Worm (Caenorhabditis elegans) whole organism, L1 larva: Measurements from ENCODE around the gene rpl-22.

ENCODE experiments used
- C04F5.9 ChIP-seq: sonication (generic microtip); optimal IDR thresholded peaks from 2 replicates; lab custom pipeline; 2016; ENCODE audit warnings: missing genetic modification characterization, missing compliant biosample characterization
- C16A3.4 ChIP-seq: fragments of 150-350 bp; optimal IDR thresholded peaks from 2 replicates; lab custom pipeline; 2014; ENCODE audit warnings: missing biosample characterization, missing genetic modification characterization
- F16B12.6 ChIP-seq: fragments of 150-350 bp; optimal IDR thresholded peaks from 2 replicates; lab custom pipeline; 2014; ENCODE audit warnings: missing biosample characterization, missing genetic modification characterization
- aha-1 ChIP-seq: fragments of 150-350 bp; optimal IDR thresholded peaks from 2 replicates; lab custom pipeline; 2014; ENCODE audit warnings: missing biosample characterization, missing genetic modification characterization
- alr-1 ChIP-seq: fragments of 200-800 bp; sonication (Bioruptor generic); optimal IDR thresholded peaks from 2 replicates; lab custom pipeline; 2018; ENCODE audit warnings: borderline replicate concordance, mild to moderate bottlenecking, missing genetic modification characterization, missing compliant biosample characterization
- aly-2 ChIP-seq: fragments of 150-350 bp; optimal IDR thresholded peaks from 2 replicates; lab custom pipeline; 2014; ENCODE audit warnings: missing biosample characterization, missing genetic modification characterization
- ceh-63 ChIP-seq: fragments of 200-800 bp; sonication (Bioruptor generic); optimal IDR thresholded peaks from 2 replicates; lab custom pipeline; 2018; ENCODE audit warnings: mild to moderate bottlenecking, missing genetic modification characterization, missing compliant biosample characterization
- ceh-8 ChIP-seq: fragments of 200-800 bp; sonication (Bioruptor generic); optimal IDR thresholded peaks from 2 replicates; lab custom pipeline; 2018; ENCODE audit warnings: mild to moderate bottlenecking, missing genetic modification characterization, moderate library complexity, missing compliant biosample characterization
- ceh-82 ChIP-seq, 3 experiments: fragments of 150-350 bp in 1 of 3; sonication (generic microtip) in 2 of 3; optimal IDR thresholded peaks; 2 replicates each; lab custom pipeline; 2014 to 2017; ENCODE audit warnings: missing biosample characterization in 3 of 3, missing genetic modification characterization in 3 of 3
- ceh-88 ChIP-seq: fragments of 200-800 bp; sonication (Bioruptor generic); IDR thresholded peaks from 2 replicates; pipeline ENCODE4 v1.3.6; 2022; ENCODE audit warnings: missing genetic modification characterization, missing compliant biosample characterization
- ceh-90 ChIP-seq: sonication (generic microtip); optimal IDR thresholded peaks from 2 replicates; lab custom pipeline; 2016; ENCODE audit warnings: missing genetic modification characterization, missing compliant biosample characterization
- ces-1 ChIP-seq: fragments of 150-350 bp; optimal IDR thresholded peaks from 2 replicates; lab custom pipeline; 2014; ENCODE audit warnings: missing biosample characterization, missing genetic modification reagents, missing genetic modification characterization
- dpl-1 ChIP-seq, 3 experiments: fragments of 150-350 bp in 2 of 3; sonication (generic microtip) in 1 of 3; optimal IDR thresholded peaks; 2 replicates each; lab custom pipeline; 2014 to 2017; ENCODE audit warnings: missing biosample characterization in 3 of 3, missing genetic modification characterization in 3 of 3, missing genetic modification reagents in 3 of 3
- dsc-1 ChIP-seq: sonication (generic microtip); optimal IDR thresholded peaks from 2 replicates; lab custom pipeline; 2016; ENCODE audit warnings: mild to moderate bottlenecking, missing genetic modification characterization, missing compliant biosample characterization
- efl-3 ChIP-seq: fragments of 200-800 bp; sonication (Bioruptor generic); optimal IDR thresholded peaks from 2 replicates; lab custom pipeline; 2018; ENCODE audit warnings: mild to moderate bottlenecking, missing genetic modification characterization, missing compliant biosample characterization
- egl-13 ChIP-seq: sonication (generic microtip); optimal IDR thresholded peaks from 2 replicates; lab custom pipeline; 2016; ENCODE audit warnings: missing genotype, missing genetic modification reagents, missing genetic modification characterization, missing compliant biosample characterization
- ets-5 ChIP-seq: fragments of 200-800 bp; sonication (Bioruptor generic); IDR thresholded peaks from 2 replicates; pipeline ENCODE4 v1.3.6; 2022; ENCODE audit warnings: missing genetic modification characterization, missing compliant biosample characterization
- fkh-4 ChIP-seq: sonication (generic microtip); optimal IDR thresholded peaks from 2 replicates; lab custom pipeline; 2016; ENCODE audit warnings: missing compliant biosample characterization, missing genetic modification characterization, borderline replicate concordance
- fkh-8 ChIP-seq: sonication (generic microtip); optimal IDR thresholded peaks from 2 replicates; lab custom pipeline; 2016; ENCODE audit warnings: mild to moderate bottlenecking, missing genetic modification characterization, missing compliant biosample characterization
- grh-1 ChIP-seq: fragments of 200-800 bp; sonication (Bioruptor generic); IDR thresholded peaks from 2 replicates; pipeline ENCODE4 v1.3.6; 2022; ENCODE audit warnings: missing genetic modification reagents, missing genetic modification characterization, missing compliant biosample characterization
- hlh-4 ChIP-seq: sonication (generic microtip); optimal IDR thresholded peaks from 2 replicates; lab custom pipeline; 2016; ENCODE audit warnings: mild to moderate bottlenecking, missing genetic modification characterization, missing compliant biosample characterization
- hpl-2 ChIP-seq: fragments of 150-350 bp; optimal IDR thresholded peaks from 2 replicates; lab custom pipeline; 2014; ENCODE audit warnings: missing biosample characterization, missing genetic modification reagents, missing genetic modification characterization
- irx-1 ChIP-seq: sonication (generic microtip); optimal IDR thresholded peaks from 2 replicates; lab custom pipeline; 2016; ENCODE audit warnings: missing genetic modification characterization, missing compliant biosample characterization
- lin-15B ChIP-seq: fragments of 150-350 bp; sonication (generic microtip); optimal IDR thresholded peaks from 3 replicates; lab custom pipeline; 2014; ENCODE audit warnings: missing biosample characterization, missing genetic modification characterization
- lin-35 ChIP-seq, 2 experiments: fragments of 150-350 bp; optimal IDR thresholded peaks; 2 replicates each; lab custom pipeline; 2014; ENCODE audit warnings: missing biosample characterization in 2 of 2, missing genetic modification characterization in 2 of 2, missing genetic modification reagents in 2 of 2
- lir-3 ChIP-seq: sonication (generic microtip); optimal IDR thresholded peaks from 2 replicates; lab custom pipeline; 2016; ENCODE audit warnings: mild to moderate bottlenecking, missing genetic modification characterization, moderate library complexity, missing compliant biosample characterization; ENCODE audit not compliant: poor library complexity
- lsy-2 ChIP-seq, 2 experiments: fragments of 150-350 bp; optimal IDR thresholded peaks; 2 replicates each; lab custom pipeline; 2014; ENCODE audit warnings: missing biosample characterization in 2 of 2, missing genetic modification characterization in 2 of 2
- mdl-1 ChIP-seq, 2 experiments: fragments of 150-350 bp; optimal IDR thresholded peaks; 2 replicates each; lab custom pipeline; 2014 to 2017; ENCODE audit warnings: missing biosample characterization in 2 of 2, missing genetic modification characterization in 2 of 2, inconsistent platforms in 1 of 2
- mef-2 ChIP-seq: fragments of 150-350 bp; optimal IDR thresholded peaks from 2 replicates; lab custom pipeline; 2014; ENCODE audit warnings: missing biosample characterization, missing genetic modification characterization
- nhr-11 ChIP-seq: fragments of 150-350 bp; optimal IDR thresholded peaks from 2 replicates; lab custom pipeline; 2014; ENCODE audit warnings: missing biosample characterization, missing genetic modification characterization
- nhr-12 ChIP-seq: sonication (generic microtip); optimal IDR thresholded peaks from 2 replicates; lab custom pipeline; 2017; ENCODE audit warnings: missing biosample characterization, missing genetic modification characterization
- nhr-237 ChIP-seq: fragments of 150-350 bp; optimal IDR thresholded peaks from 2 replicates; lab custom pipeline; 2014; ENCODE audit warnings: missing biosample characterization, missing genetic modification characterization
- nhr-28 ChIP-seq: fragments of 150-350 bp; optimal IDR thresholded peaks from 2 replicates; lab custom pipeline; 2014; ENCODE audit warnings: missing biosample characterization, missing genetic modification characterization
- nhr-47 ChIP-seq: sonication (generic microtip); optimal IDR thresholded peaks from 2 replicates; lab custom pipeline; 2016; ENCODE audit warnings: mild to moderate bottlenecking, missing genetic modification characterization, moderate library complexity, missing compliant biosample characterization
- nhr-76 ChIP-seq: sonication (generic microtip); optimal IDR thresholded peaks from 2 replicates; lab custom pipeline; 2017; ENCODE audit warnings: missing biosample characterization, missing genetic modification characterization
- nhr-77 ChIP-seq: fragments of 150-350 bp; optimal IDR thresholded peaks from 2 replicates; lab custom pipeline; 2014; ENCODE audit warnings: missing biosample characterization, missing genetic modification characterization
- nhr-84 ChIP-seq: sonication (generic microtip); optimal IDR thresholded peaks from 2 replicates; lab custom pipeline; 2017; ENCODE audit warnings: missing biosample characterization, missing genetic modification characterization
- nhr-85 ChIP-seq: sonication (generic microtip); peaks from one replicate; lab custom pipeline; 2016; ENCODE audit warnings: missing genetic modification characterization, inconsistent platforms, missing compliant biosample characterization
- nhr-90 ChIP-seq: sonication (generic microtip); optimal IDR thresholded peaks from 2 replicates; lab custom pipeline; 2016; ENCODE audit warnings: mild to moderate bottlenecking, missing genetic modification characterization, missing compliant biosample characterization; ENCODE audit not compliant: poor library complexity
- pag-3 ChIP-seq: sonication (generic microtip); optimal IDR thresholded peaks from 2 replicates; lab custom pipeline; 2017; ENCODE audit warnings: missing genetic modification characterization, mild to moderate bottlenecking, missing compliant biosample characterization, antibody characterized with exemption, borderline replicate concordance; ENCODE audit not compliant: insufficient read depth
- pqm-1 ChIP-seq: sonication (generic microtip); optimal IDR thresholded peaks from 3 replicates; lab custom pipeline; 2017; ENCODE audit warnings: missing biosample characterization, missing genetic modification characterization
- rnt-1 ChIP-seq: sonication (generic microtip); optimal IDR thresholded peaks from 2 replicates; lab custom pipeline; 2016; ENCODE audit warnings: mild to moderate bottlenecking, missing genetic modification characterization, moderate library complexity, missing compliant biosample characterization
- snpc-4 ChIP-seq: fragments of 150-350 bp; optimal IDR thresholded peaks from 2 replicates; lab custom pipeline; 2014; ENCODE audit warnings: missing biosample characterization, missing genetic modification characterization
- sox-4 ChIP-seq: sonication (generic microtip); optimal IDR thresholded peaks from 2 replicates; lab custom pipeline; 2016; ENCODE audit warnings: missing genetic modification characterization, missing compliant biosample characterization
- swsn-7 ChIP-seq: sonication (generic microtip); optimal IDR thresholded peaks from 2 replicates; lab custom pipeline; 2016; ENCODE audit warnings: missing genetic modification characterization, missing compliant biosample characterization
- unc-30 ChIP-seq: sonication (generic microtip); optimal IDR thresholded peaks from 2 replicates; lab custom pipeline; 2017; ENCODE audit warnings: missing biosample characterization, missing genetic modification characterization
- unc-98 ChIP-seq: fragments of 200-800 bp; sonication (Bioruptor generic); IDR thresholded peaks from 2 replicates; pipeline ENCODE4 v1.3.6; 2022; ENCODE audit warnings: missing genetic modification characterization, missing compliant biosample characterization
- vab-15 ChIP-seq: sonication (generic microtip); optimal IDR thresholded peaks from 2 replicates; lab custom pipeline; 2017; ENCODE audit warnings: missing genotype, mild to moderate bottlenecking, missing genetic modification characterization, missing compliant biosample characterization
- xbp-1 ChIP-seq: sonication (generic microtip); optimal IDR thresholded peaks from 2 replicates; lab custom pipeline; 2016; ENCODE audit warnings: missing genetic modification characterization, missing compliant biosample characterization
- zag-1 ChIP-seq: fragments of 150-350 bp; optimal IDR thresholded peaks from 2 replicates; lab custom pipeline; 2014; ENCODE audit warnings: missing biosample characterization, missing genetic modification characterization
- zip-4 ChIP-seq: fragments of 200-800 bp; sonication (Bioruptor generic); optimal IDR thresholded peaks from 2 replicates; lab custom pipeline; 2018; ENCODE audit warnings: mild to moderate bottlenecking, missing genetic modification characterization, moderate library complexity, missing compliant biosample characterization
- ztf-11 ChIP-seq, 2 experiments: sonication (generic microtip); optimal IDR thresholded peaks; 2 replicates each; lab custom pipeline; 2016 to 2017; ENCODE audit warnings: missing genetic modification characterization in 2 of 2, missing biosample characterization in 1 of 2, missing compliant biosample characterization in 1 of 2
- ztf-4 ChIP-seq: fragments of 150-350 bp; optimal IDR thresholded peaks from 2 replicates; lab custom pipeline; 2014; ENCODE audit warnings: missing biosample characterization, missing genetic modification characterization

rpl-22 gene

ce11 chrII:5016977-5017585 is 38.3 kb upstream of the rpl-22 start:
- TF ChIP-seq lsy-2 (tag; optimal IDR thresholded peaks at IDR 0.05; lab: Kevin White, UChicago) (peak; percentile 67 to 76), ces-1 (no peak), nhr-11 (tag; lab: Kevin White, UChicago) (no peak), ztf-4 (tag; lab: Kevin White, UChicago) (peak; percentile 16), zag-1 (tag; lab: Kevin White, UChicago) (no peak), F16B12.6 (tag; lab: Kevin White, UChicago) (peak; percentile 22), nhr-76 (tag; lab: Kevin White, UChicago) (no peak), dsc-1 (peak; percentile 35), hlh-4 (tag; lab: Kevin White, UChicago) (no peak), nhr-77 (tag; lab: Kevin White, UChicago) (peak; percentile 16), xbp-1 (tag; lab: Kevin White, UChicago) (peak; percentile 38), dpl-1 (GFP tag; optimal IDR thresholded peaks at IDR 0.05; lab: Kevin White, UChicago) (peak; percentile 22 to 48 (median 45)), pag-3 (tag; lab: Kevin White, UChicago) (no peak), nhr-84 (tag; lab: Kevin White, UChicago) (no peak), sox-4 (no peak), ceh-82 (tag; optimal IDR thresholded peaks at IDR 0.05; lab: Kevin White, UChicago) (peak; percentile 51 to 68 (median 61)), vab-15 (tag; lab: Kevin White, UChicago) (no peak), ceh-63 (GFP tag; lab: Kevin White, UChicago) (no peak), rnt-1 (tag; lab: Kevin White, UChicago) (peak; percentile 47), fkh-4 (tag; lab: Kevin White, UChicago) (no peak), nhr-237 (tag; lab: Kevin White, UChicago) (no peak), lin-35 (GFP tag; optimal IDR thresholded peaks at IDR 0.05; lab: Kevin White, UChicago) (peak; percentile 66 to 70), lir-3 (tag; lab: Kevin White, UChicago) (peak; percentile 26), snpc-4 (tag; lab: Kevin White, UChicago) (peak; percentile 48), fkh-8 (tag; lab: Kevin White, UChicago) (peak; percentile 69), lin-15B (tag; lab: Kevin White, UChicago) (no peak), zip-4 (GFP tag; lab: Kevin White, UChicago) (no peak), hpl-2 (GFP tag; lab: Kevin White, UChicago) (no peak), C04F5.9 (tag; lab: Kevin White, UChicago) (no peak), aly-2 (tag; lab: Kevin White, UChicago) (no peak), unc-30 (tag; lab: Kevin White, UChicago) (no peak), nhr-47 (tag; lab: Kevin White, UChicago) (peak; percentile 67), swsn-7 (tag; lab: Kevin White, UChicago) (peak; percentile 69), irx-1 (tag; lab: Kevin White, UChicago) (peak; percentile 49), nhr-85 (tag; lab: Kevin White, UChicago) (peak; percentile 86), nhr-12 (tag; lab: Kevin White, UChicago) (no peak), ceh-8 (GFP tag; lab: Kevin White, UChicago) (peak; percentile 20), pqm-1 (tag; lab: Kevin White, UChicago) (no peak), mef-2 (no peak), ztf-11 (tag; optimal IDR thresholded peaks at IDR 0.05; lab: Kevin White, UChicago) (peak in 1 of 2 experiments; percentile 12), C16A3.4 (tag; lab: Kevin White, UChicago) (peak; percentile 11), unc-98 (GFP tag; lab: Robert Waterston, UW) (no peak), alr-1 (tag; lab: Kevin White, UChicago) (no peak), ceh-88 (GFP tag; lab: Robert Waterston, UW) (no peak), nhr-90 (tag; lab: Kevin White, UChicago) (peak; percentile 35), ceh-90 (no peak), aha-1 (tag; lab: Kevin White, UChicago) (no peak), efl-3 (GFP tag; lab: Kevin White, UChicago) (no peak), nhr-28 (tag; lab: Kevin White, UChicago) (no peak), mdl-1 (tag; optimal IDR thresholded peaks at IDR 0.05; lab: Kevin White, UChicago) (peak in 1 of 2 experiments; percentile 56), egl-13 (tag; lab: Kevin White, UChicago) (peak; percentile 48), grh-1 (GFP tag; lab: Robert Waterston, UW) (no peak), ets-5 (GFP tag; lab: Robert Waterston, UW) (no peak)
